Worm (Caenorhabditis elegans) whole organism, L2 larva: ENCODE data around the gene tbx-33.

Experiments
- C34F6.9 ChIP-seq: fragments of 150-350 bp; optimal IDR thresholded peaks from 2 replicates; lab custom pipeline; 2014; ENCODE audit warnings: missing biosample characterization, missing genetic modification characterization
- F13H6.1 ChIP-seq: sonication (generic microtip); optimal IDR thresholded peaks from 2 replicates; lab custom pipeline; 2016; ENCODE audit warnings: missing genetic modification characterization, missing compliant biosample characterization
- R02D3.7 ChIP-seq: fragments of 150-350 bp; optimal IDR thresholded peaks from 2 replicates; lab custom pipeline; 2014; ENCODE audit warnings: missing biosample characterization, missing genetic modification characterization
- Y55F3AM.14 ChIP-seq: fragments of 200-800 bp; sonication (Bioruptor generic); optimal IDR thresholded peaks from 2 replicates; lab custom pipeline; 2018; ENCODE audit warnings: mild to moderate bottlenecking, missing genetic modification characterization, missing compliant biosample characterization
- ama-1 ChIP-seq: fragments of 150-350 bp; optimal IDR thresholded peaks from 2 replicates; lab custom pipeline; 2018; ENCODE audit warnings: inconsistent platforms
- blmp-1 ChIP-seq: sonication (generic microtip); optimal IDR thresholded peaks from 2 replicates; lab custom pipeline; 2017; ENCODE audit warnings: missing genetic modification characterization, mild to moderate bottlenecking, missing compliant biosample characterization, antibody characterized with exemption, moderate library complexity; ENCODE audit not compliant: insufficient read depth
- ceh-82 ChIP-seq: fragments of 150-350 bp; optimal IDR thresholded peaks from 2 replicates; lab custom pipeline; 2014; ENCODE audit warnings: missing biosample characterization, missing genetic modification characterization
- dmd-4 ChIP-seq: sonication (generic microtip); optimal IDR thresholded peaks from 2 replicates; lab custom pipeline; 2017; ENCODE audit warnings: missing biosample characterization, missing genetic modification characterization
- egl-27 ChIP-seq: sonication (generic microtip); optimal IDR thresholded peaks from 3 replicates; lab custom pipeline; 2017; ENCODE audit warnings: missing biosample characterization, missing genetic modification reagents, missing genetic modification characterization
- elt-3 ChIP-seq: sonication (generic microtip); optimal IDR thresholded peaks from 2 replicates; lab custom pipeline; 2017; ENCODE audit warnings: missing biosample characterization, missing genetic modification characterization
- fos-1 ChIP-seq: fragments of 150-350 bp; optimal IDR thresholded peaks from 2 replicates; lab custom pipeline; 2014; ENCODE audit warnings: missing biosample characterization, missing genetic modification characterization
- gmeb-1 ChIP-seq: fragments of 150-350 bp; optimal IDR thresholded peaks from 2 replicates; lab custom pipeline; 2014; ENCODE audit warnings: missing biosample characterization, missing genetic modification characterization
- lin-11 ChIP-seq: fragments of 150-350 bp; sonication (generic microtip); optimal IDR thresholded peaks from 2 replicates; lab custom pipeline; 2014; ENCODE audit warnings: missing biosample characterization, missing genetic modification characterization, inconsistent platforms, mixed read lengths
- lin-13 ChIP-seq: fragments of 150-350 bp; optimal IDR thresholded peaks from 2 replicates; lab custom pipeline; 2014; ENCODE audit warnings: missing biosample characterization, missing genetic modification reagents, missing genetic modification characterization
- lsy-2 ChIP-seq, 2 experiments: fragments of 150-350 bp in 1 of 2; sonication (generic microtip) in 1 of 2; optimal IDR thresholded peaks; 2 replicates each; lab custom pipeline; 2014 to 2017; ENCODE audit warnings: missing biosample characterization in 2 of 2, missing genetic modification characterization in 2 of 2
- mab-5 ChIP-seq: fragments of 150-350 bp; optimal IDR thresholded peaks from 2 replicates; lab custom pipeline; 2014; ENCODE audit warnings: missing biosample characterization, missing genetic modification characterization
- mbf-1 ChIP-seq: sonication (generic microtip); optimal IDR thresholded peaks from 2 replicates; lab custom pipeline; 2017; ENCODE audit warnings: missing biosample characterization, missing genetic modification characterization
- mdl-1 ChIP-seq, 2 experiments: fragments of 150-350 bp in 1 of 2; sonication (generic microtip) in 1 of 2; optimal IDR thresholded peaks; 2 replicates each; lab custom pipeline; 2017; ENCODE audit warnings: missing biosample characterization in 2 of 2, missing genetic modification characterization in 2 of 2
- nhr-10 ChIP-seq: sonication (generic microtip); optimal IDR thresholded peaks from 2 replicates; lab custom pipeline; 2017; ENCODE audit warnings: missing biosample characterization, missing genetic modification characterization
- nhr-11 ChIP-seq: fragments of 150-350 bp; optimal IDR thresholded peaks from 2 replicates; lab custom pipeline; 2014; ENCODE audit warnings: missing biosample characterization, missing genetic modification characterization
- nhr-12 ChIP-seq: fragments of 150-350 bp; optimal IDR thresholded peaks from 2 replicates; lab custom pipeline; 2014; ENCODE audit warnings: missing biosample characterization, missing genetic modification characterization
- nhr-129 ChIP-seq: fragments of 150-350 bp; optimal IDR thresholded peaks from 2 replicates; lab custom pipeline; 2014; ENCODE audit warnings: missing biosample characterization, missing genetic modification characterization
- nhr-21 ChIP-seq: fragments of 150-350 bp; optimal IDR thresholded peaks from 2 replicates; lab custom pipeline; 2014; ENCODE audit warnings: missing biosample characterization, missing genetic modification characterization
- nhr-23 ChIP-seq: fragments of 150-350 bp; optimal IDR thresholded peaks from 2 replicates; lab custom pipeline; 2014; ENCODE audit warnings: missing biosample characterization, missing genetic modification reagents, missing genetic modification characterization
- nhr-25 ChIP-seq: fragments of 150-350 bp; sonication (generic microtip); optimal IDR thresholded peaks from 3 replicates; lab custom pipeline; 2014; ENCODE audit warnings: missing biosample characterization, missing genetic modification characterization
- nhr-6 ChIP-seq: fragments of 150-350 bp; optimal IDR thresholded peaks from 2 replicates; lab custom pipeline; 2014; ENCODE audit warnings: missing biosample characterization, missing genetic modification characterization
- nhr-77 ChIP-seq: fragments of 150-350 bp; optimal IDR thresholded peaks from 2 replicates; lab custom pipeline; 2014; ENCODE audit warnings: missing biosample characterization, missing genetic modification characterization
- peb-1 ChIP-seq: fragments of 150-350 bp; optimal IDR thresholded peaks from 2 replicates; lab custom pipeline; 2014; ENCODE audit warnings: missing biosample characterization, missing genetic modification characterization
- sem-4 ChIP-seq: fragments of 150-350 bp; optimal IDR thresholded peaks from 2 replicates; lab custom pipeline; 2014; ENCODE audit warnings: missing biosample characterization, missing genetic modification reagents, missing genetic modification characterization
- sma-9 ChIP-seq, 2 experiments: fragments of 150-350 bp in 1 of 2; sonication (generic microtip) in 1 of 2; optimal IDR thresholded peaks; 2 replicates each; lab custom pipeline; 2014 to 2016; ENCODE audit warnings: missing genetic modification characterization in 2 of 2, mild to moderate bottlenecking in 1 of 2, missing biosample characterization in 1 of 2, missing compliant biosample characterization in 1 of 2, missing genetic modification reagents in 1 of 2, moderate library complexity in 1 of 2
- unc-39 ChIP-seq: fragments of 150-350 bp; optimal IDR thresholded peaks from 2 replicates; lab custom pipeline; 2014; ENCODE audit warnings: missing biosample characterization, missing genetic modification characterization
- unc-62 ChIP-seq: fragments of 150-350 bp; optimal IDR thresholded peaks from 2 replicates; lab custom pipeline; 2014; ENCODE audit warnings: missing biosample characterization, missing genetic modification reagents, missing genetic modification characterization
- ztf-1 ChIP-seq: fragments of 200-800 bp; sonication (Bioruptor generic); conservative IDR thresholded peaks from 2 replicates; pipeline ENCODE4 v1.3.6; 2022; ENCODE audit warnings: missing genetic modification characterization, missing compliant biosample characterization
- ztf-11 ChIP-seq: sonication (generic microtip); optimal IDR thresholded peaks from 2 replicates; lab custom pipeline; 2017; ENCODE audit warnings: missing biosample characterization, missing genetic modification characterization
- ztf-4 ChIP-seq: fragments of 150-350 bp; optimal IDR thresholded peaks from 2 replicates; lab custom pipeline; 2014; ENCODE audit warnings: missing biosample characterization, missing genetic modification characterization

Gene tbx-33

ce11 chrIII:11611618-11612247, 24.9 kb downstream of the tbx-33 start:
- TF ChIP-seq ceh-82 (tag; lab: Kevin White, UChicago) (no peak), F13H6.1 (tag; lab: Kevin White, UChicago) (no peak), sem-4 (tag; lab: Kevin White, UChicago) (no peak), blmp-1 (tag; lab: Kevin White, UChicago) (no peak), nhr-11 (no peak), ztf-11 (tag; lab: Kevin White, UChicago) (no peak), unc-39 (no peak), nhr-129 (no peak), nhr-12 (no peak), dmd-4 (no peak), sma-9 (GFP tag; optimal IDR thresholded peaks at IDR 0.05; lab: Kevin White, UChicago) (no peak), sma-9 (tag; optimal IDR thresholded peaks at IDR 0.05; lab: Kevin White, UChicago) (no peak), lin-13 (GFP tag; lab: Kevin White, UChicago) (no peak), mdl-1 (tag; optimal IDR thresholded peaks at IDR 0.05; lab: Kevin White, UChicago) (no peak), nhr-25 (tag; lab: Kevin White, UChicago) (no peak), nhr-10 (tag; lab: Kevin White, UChicago) (no peak), unc-62 (GFP tag; lab: Kevin White, UChicago) (no peak)

- TF ChIP-seq egl-27 = no peak
- no peak for TF ChIP-seq nhr-77 (tag; lab: Kevin White, UChicago)
- TF ChIP-seq F13H6.1 (tag; lab: Kevin White, UChicago) = no peak
- no peak for TF ChIP-seq nhr-129
- TF ChIP-seq ztf-11 (tag; lab: Kevin White, UChicago) = no peak
- no peak for TF ChIP-seq C34F6.9 (tag; lab: Kevin White, UChicago)
- no peak for TF ChIP-seq unc-62 (GFP tag; lab: Kevin White, UChicago)
- TF ChIP-seq nhr-11 = no peak
- no peak for TF ChIP-seq R02D3.7 (tag; lab: Kevin White, UChicago)
- no peak for TF ChIP-seq Y55F3AM.14 (GFP tag; lab: Kevin White, UChicago)
- no peak for TF ChIP-seq mab-5 (tag; lab: Kevin White, UChicago)
These were observed 27.1 kb downstream of the tbx-33 start, which contains the start of gene Y66D12A.30 for ce11 chrIII:11609568-11609967. Y66D12A.30 (plus strand) TSS chrIII:11609868.

ce11 chrIII:11607870-11608269, 28.8 kb downstream of the tbx-33 start, which contains the start of gene Y66D12A.1:
Y66D12A.1 (plus strand) TSS chrIII:11608170.
- TF ChIP-seq dmd-4 (no peak), mbf-1 (tag; lab: Kevin White, UChicago) (no peak), lsy-2 (tag; optimal IDR thresholded peaks at IDR 0.05; lab: Kevin White, UChicago) (no peak), fos-1 (tag; lab: Kevin White, UChicago) (no peak), nhr-21 (tag; lab: Kevin White, UChicago) (no peak), nhr-6 (tag; lab: Kevin White, UChicago) (no peak), blmp-1 (tag; lab: Kevin White, UChicago) (no peak), gmeb-1 (tag; lab: Kevin White, UChicago) (no peak), C34F6.9 (tag; lab: Kevin White, UChicago) (no peak), lin-11 (tag; lab: Kevin White, UChicago) (no peak)

- TF ChIP-seq nhr-23 = no peak
- no peak for TF ChIP-seq mbf-1 (tag; lab: Kevin White, UChicago)
- TF ChIP-seq nhr-12 = no peak
These were observed 44.5 kb downstream of the tbx-33 start for ce11 chrIII:11592096-11592495.

- TF ChIP-seq peb-1 (tag; lab: Kevin White, UChicago) (no peak), elt-3 (no peak), mbf-1 (tag; lab: Kevin White, UChicago) (no peak), nhr-10 (tag; lab: Kevin White, UChicago) (no peak), nhr-12 (no peak), gmeb-1 (tag; lab: Kevin White, UChicago) (no peak), sem-4 (tag; lab: Kevin White, UChicago) (no peak), ztf-1 (no peak), ama-1 (lab: Kevin White, UChicago) (no peak), dmd-4 (no peak), mab-5 (tag; lab: Kevin White, UChicago) (no peak), blmp-1 (tag; lab: Kevin White, UChicago) (no peak), lsy-2 (tag; optimal IDR thresholded peaks at IDR 0.05; lab: Kevin White, UChicago) (no peak), R02D3.7 (tag; lab: Kevin White, UChicago) (no peak), ztf-4 (tag; lab: Kevin White, UChicago) (no peak)
- TF ChIP-seq, all 48 proteins: peak for 0
These were observed 46.4 kb downstream of the tbx-33 start for ce11 chrIII:11590255-11590654.
